Fruit fly (Drosophila melanogaster) whole organism, prepupa: ENCODE measurements around the gene CG5404.

Experiments
- CG10669 ChIP-seq: fragments of 200-800 bp; sonication (Bioruptor generic); optimal IDR thresholded peaks from 3 replicates; lab custom pipeline; 2018; ENCODE audit warnings: missing biosample characterization, mild to moderate bottlenecking, missing genetic modification characterization, moderate library complexity
- CG1621 ChIP-seq: fragments of 200-800 bp; sonication (Bioruptor generic); optimal IDR thresholded peaks from 3 replicates; lab custom pipeline; 2018; ENCODE audit warnings: missing biosample characterization, mild to moderate bottlenecking, missing genetic modification characterization
- CG9139 ChIP-seq: fragments of 200-800 bp; sonication (Bioruptor generic); optimal IDR thresholded peaks from 3 replicates; lab custom pipeline; 2017; ENCODE audit warnings: missing biosample characterization, mild to moderate bottlenecking, missing genetic modification characterization
- Gug ChIP-seq: fragments of 200-800 bp; sonication (Bioruptor generic); IDR thresholded peaks from 2 replicates; pipeline ENCODE4 v1.3.6; 2022; ENCODE audit warnings: missing biosample characterization, missing genetic modification characterization
- Sox14 ChIP-seq: fragments of 200-800 bp; sonication (Bioruptor generic); optimal IDR thresholded peaks from 3 replicates; lab custom pipeline; 2016; ENCODE audit warnings: missing biosample characterization, missing genetic modification characterization
- dac ChIP-seq: fragments of 200-800 bp; sonication (Bioruptor generic); optimal IDR thresholded peaks from 2 replicates; lab custom pipeline; 2017; ENCODE audit warnings: missing biosample characterization, mild to moderate bottlenecking, missing genetic modification characterization
- lz ChIP-seq: fragments of 200-800 bp; sonication (Bioruptor generic); optimal IDR thresholded peaks from 3 replicates; lab custom pipeline; 2016; ENCODE audit warnings: missing biosample characterization, missing genetic modification characterization
- net ChIP-seq: fragments of 200-800 bp; sonication (Bioruptor generic); optimal IDR thresholded peaks from 3 replicates; lab custom pipeline; 2016; ENCODE audit warnings: missing biosample characterization, missing genetic modification characterization

- TF ChIP-seq net (no peak), CG1621 (tag; lab: Kevin White, UChicago) (no peak), Gug (no peak), lz (GFP tag; lab: Kevin White, UChicago) (no peak), Sox14 (GFP tag; lab: Kevin White, UChicago) (no peak), CG10669 (no peak), CG9139 (no peak), dac (GFP tag; lab: Kevin White, UChicago) (no peak)
Observed at dm6 chr3R:15668863-15669491, 35.5 kb upstream of the CG5404 start.
